Fruit fly (Drosophila melanogaster) S2 (cell line): ENCODE results near the gene Dbp73D.

Experiments
- CG8478 ChIP-seq: fragments of >200 bp; optimal IDR thresholded peaks from 2 replicates; lab custom pipeline; 2018
- CTCF ChIP-seq, 2 experiments: fragments of >200 bp; optimal IDR thresholded peaks; 2 replicates each; lab custom pipeline; 2018

- TF ChIP-seq CG8478 (lab: Kevin White, UChicago), result no peak
- no peak for TF ChIP-seq CTCF (optimal IDR thresholded peaks at IDR 0.05; lab: Kevin White, UChicago)
These were observed 21.9 kb upstream of the Dbp73D start for dm6 chr3L:16752402-16753096.
